Fruit fly (Drosophila melanogaster) whole organism, pupa: ENCODE results near the gene nenya.

Source experiments
- CG10348 ChIP-seq: fragments of 200-800 bp; sonication (Bioruptor generic); IDR thresholded peaks from 2 replicates; pipeline ENCODE4 v1.3.6; 2022; ENCODE audit warnings: missing biosample characterization, missing genetic modification characterization
- CG12605 ChIP-seq: fragments of 200-800 bp; sonication (Bioruptor generic); IDR thresholded peaks from 2 replicates; pipeline ENCODE4 v1.3.6; 2022; ENCODE audit warnings: missing biosample characterization, missing genetic modification characterization
- CG13204 ChIP-seq: fragments of 200-800 bp; sonication (Bioruptor generic); optimal IDR thresholded peaks from 2 replicates; lab custom pipeline; 2018; ENCODE audit warnings: missing biosample characterization, mild to moderate bottlenecking, missing genetic modification characterization, moderate library complexity
- CG14655 ChIP-seq: fragments of 200-800 bp; sonication (Bioruptor generic); optimal IDR thresholded peaks from 3 replicates; lab custom pipeline; 2017; ENCODE audit warnings: mild to moderate bottlenecking, missing biosample characterization, missing genetic modification reagents, missing genetic modification characterization
- CG15710 ChIP-seq: fragments of 200-800 bp; sonication (Bioruptor generic); optimal IDR thresholded peaks from 2 replicates; lab custom pipeline; 2018; ENCODE audit warnings: missing biosample characterization, mild to moderate bottlenecking, missing genetic modification characterization, moderate library complexity
- CG17806 ChIP-seq: fragments of 200-800 bp; sonication (Bioruptor generic); optimal IDR thresholded peaks from 2 replicates; lab custom pipeline; 2018; ENCODE audit warnings: missing biosample characterization, mild to moderate bottlenecking, missing genetic modification characterization, moderate library complexity
- CG32121 ChIP-seq: fragments of 200-800 bp; sonication (Bioruptor generic); IDR thresholded peaks from 2 replicates; pipeline ENCODE4 v1.3.6; 2022; ENCODE audit warnings: missing biosample characterization, missing genetic modification characterization
- CG34367 ChIP-seq: fragments of 200-800 bp; sonication (Bioruptor generic); optimal IDR thresholded peaks from 2 replicates; lab custom pipeline; 2018; ENCODE audit warnings: missing biosample characterization, mild to moderate bottlenecking, missing genetic modification characterization
- CG4496 ChIP-seq: fragments of 200-800 bp; sonication (Bioruptor generic); IDR thresholded peaks from 3 replicates; pipeline ENCODE4 v1.3.6; 2022; ENCODE audit warnings: missing biosample characterization, missing genetic modification characterization
- CG8159 ChIP-seq: fragments of 200-800 bp; sonication (Bioruptor generic); optimal IDR thresholded peaks from 3 replicates; lab custom pipeline; 2018; ENCODE audit warnings: missing biosample characterization, mild to moderate bottlenecking, missing genetic modification characterization, moderate library complexity
- CG8301 ChIP-seq: fragments of 200-800 bp; sonication (Bioruptor generic); optimal IDR thresholded peaks from 2 replicates; lab custom pipeline; 2018; ENCODE audit warnings: missing biosample characterization, mild to moderate bottlenecking, missing genetic modification characterization
- CG9948 ChIP-seq: fragments of 200-800 bp; sonication (Bioruptor generic); optimal IDR thresholded peaks from 2 replicates; lab custom pipeline; 2018; ENCODE audit warnings: missing biosample characterization, mild to moderate bottlenecking, missing genetic modification characterization, moderate library complexity
- D1 ChIP-seq: fragments of 200-800 bp; sonication (Bioruptor generic); optimal IDR thresholded peaks from 2 replicates; lab custom pipeline; 2018; ENCODE audit warnings: missing biosample characterization, mild to moderate bottlenecking, missing genetic modification characterization, moderate library complexity
- EcR ChIP-seq: fragments of 200-800 bp; sonication (Bioruptor generic); optimal IDR thresholded peaks from 3 replicates; lab custom pipeline; 2019; ENCODE audit warnings: missing biosample characterization, missing genetic modification characterization, mild to moderate bottlenecking, moderate library complexity, missing genetic modification reagents
- Ets98B ChIP-seq: fragments of 200-800 bp; sonication (Bioruptor generic); IDR thresholded peaks from 2 replicates; pipeline ENCODE4 v1.3.6; 2022; ENCODE audit warnings: missing biosample characterization, missing genetic modification characterization
- Pif1A ChIP-seq: fragments of 200-800 bp; sonication (Bioruptor generic); optimal IDR thresholded peaks from 3 replicates; lab custom pipeline; 2016; ENCODE audit warnings: missing biosample characterization, missing genetic modification characterization
- Pif1B ChIP-seq: fragments of 200-800 bp; sonication (Bioruptor generic); optimal IDR thresholded peaks from 3 replicates; lab custom pipeline; 2016; ENCODE audit warnings: missing biosample characterization, missing genetic modification characterization
- Snoo ChIP-seq: fragments of 200-800 bp; sonication (Bioruptor generic); optimal IDR thresholded peaks from 3 replicates; lab custom pipeline; 2017; ENCODE audit warnings: missing biosample characterization, mild to moderate bottlenecking, missing genetic modification characterization, inconsistent platforms
- fd96Ca ChIP-seq: fragments of 200-800 bp; sonication (Bioruptor generic); IDR thresholded peaks from 3 replicates; pipeline ENCODE4 v1.3.6; 2022; ENCODE audit warnings: missing biosample characterization, missing genetic modification characterization
- gl ChIP-seq: fragments of 200-800 bp; sonication (Bioruptor generic); optimal IDR thresholded peaks from 2 replicates; lab custom pipeline; 2018; ENCODE audit warnings: missing biosample characterization, mild to moderate bottlenecking, missing genetic modification characterization
- rn ChIP-seq: fragments of 200-800 bp; sonication (Bioruptor generic); IDR thresholded peaks from 2 replicates; pipeline ENCODE4 v1.3.6; 2022; ENCODE audit warnings: missing biosample characterization, missing genetic modification characterization

The nenya gene

DNA sequence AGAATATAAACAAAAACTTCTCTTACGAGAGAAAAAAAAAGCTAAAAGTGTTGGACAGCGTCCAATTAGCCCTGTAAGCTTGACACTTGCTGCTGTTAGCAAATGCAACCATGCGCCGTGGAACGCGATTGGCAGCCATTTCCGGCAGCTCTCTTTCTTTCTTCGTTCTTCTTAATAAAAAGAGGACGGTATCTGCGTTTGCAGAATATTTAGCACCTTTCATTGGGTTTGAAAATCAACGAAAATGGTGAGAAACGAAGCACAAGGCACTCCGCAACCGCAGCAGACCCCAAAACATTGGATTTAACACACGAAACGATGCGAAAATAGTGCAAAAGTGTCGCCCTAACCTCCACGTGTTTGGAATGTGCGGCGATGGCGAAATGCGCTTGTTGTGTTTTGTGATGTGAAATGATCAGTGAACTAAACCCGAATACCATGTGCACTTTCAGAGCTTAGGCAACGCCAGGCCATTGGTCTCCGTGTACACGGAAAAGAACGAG lies 5.2 kb downstream of the nenya start, which contains the start of gene RpL4:
Gene RpL4, plus strand, starts transcription at position 149 of the 503 bp plus-strand sequence.
- peak; percentile 40 for TF ChIP-seq Pif1B (GFP tag; lab: Kevin White, UChicago)
- peak; percentile 65 for TF ChIP-seq CG15710
- peak; percentile 80 for TF ChIP-seq CG34367
- peak; percentile 3 for TF ChIP-seq CG9948 (tag; lab: Kevin White, UChicago)
- peak; percentile 6; the same call in 1 of the 3 replicates for TF ChIP-seq fd96Ca (GFP tag; lab: Robert Waterston, UW)
- peak; percentile 8 for TF ChIP-seq gl (tag; lab: Kevin White, UChicago)
- TF ChIP-seq CG17806 (tag; lab: Kevin White, UChicago) = no peak
- TF ChIP-seq CG8301 (tag; lab: Kevin White, UChicago) = no peak
- TF ChIP-seq CG4496 (GFP tag; lab: Robert Waterston, UW) = peak; percentile 85
- peak; percentile 67; the same call in 1 of the 2 replicates for TF ChIP-seq CG12605 (GFP tag; lab: Robert Waterston, UW)
- TF ChIP-seq CG14655 (GFP tag; lab: Kevin White, UChicago) = no peak
- no peak for TF ChIP-seq CG13204 (GFP tag; lab: Kevin White, UChicago)
- TF ChIP-seq D1 (tag; lab: Kevin White, UChicago) = no peak
- peak; percentile 47 for TF ChIP-seq CG8159
- TF ChIP-seq CG32121 (GFP tag; lab: Robert Waterston, UW) = 0 out of 2 replicates have a peak, but pooled peaks have one; percentile 40
- TF ChIP-seq Ets98B = peak; percentile 59
- no peak for TF ChIP-seq EcR
- TF ChIP-seq Pif1A (GFP tag; lab: Kevin White, UChicago) = peak; percentile 76
- peak; percentile 92 for TF ChIP-seq Snoo (tag; lab: Kevin White, UChicago)
- TF ChIP-seq rn (GFP tag; lab: Robert Waterston, UW) = peak; percentile 62; the same call in 1 of the 2 replicates
- TF ChIP-seq CG10348 (GFP tag; lab: Robert Waterston, UW) = no peak

DNA sequence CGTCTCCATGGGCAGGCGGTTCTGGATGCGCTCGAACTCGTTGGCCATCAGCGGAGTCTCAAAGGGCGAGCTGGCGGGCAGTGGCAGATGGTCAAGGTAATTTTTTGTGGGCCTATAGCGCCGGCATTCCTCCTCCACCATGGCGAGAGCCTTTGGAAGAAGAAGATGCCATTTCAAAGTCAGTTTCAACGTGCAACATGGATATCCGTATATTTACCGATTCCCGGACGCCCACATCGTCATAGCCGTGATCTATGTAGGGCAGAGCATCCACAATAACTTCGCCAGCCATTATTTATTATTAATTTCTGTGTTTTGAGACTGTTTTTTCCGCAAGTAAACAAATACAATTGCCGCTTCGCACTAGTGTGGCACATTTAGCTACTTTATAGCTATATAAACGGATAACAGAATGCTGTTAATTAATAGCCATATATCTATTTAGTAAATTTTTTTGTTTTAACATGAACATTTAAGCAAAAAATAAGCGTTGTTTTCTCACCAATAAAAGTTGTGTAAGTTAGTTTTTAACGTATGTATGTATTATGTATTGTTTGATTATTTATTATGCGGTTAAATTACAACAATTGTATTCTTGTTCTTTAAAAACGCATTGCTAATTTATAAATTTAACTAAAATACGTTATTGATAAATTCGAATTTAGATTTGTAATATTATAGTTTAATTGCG lies 5.8 kb downstream of the nenya start, which contains the start of gene BCAS2:
Gene BCAS2, minus strand, starts transcription at position 375 of the 691 bp plus-strand sequence.
- TF ChIP-seq Snoo (tag; lab: Kevin White, UChicago) = no peak
- TF ChIP-seq CG15710 = no peak
- TF ChIP-seq CG17806 (tag; lab: Kevin White, UChicago) = no peak
- TF ChIP-seq CG4496 (GFP tag; lab: Robert Waterston, UW) = no peak
- TF ChIP-seq CG14655 (GFP tag; lab: Kevin White, UChicago) = no peak
- TF ChIP-seq CG8159 = no peak
- no peak for TF ChIP-seq Pif1B (GFP tag; lab: Kevin White, UChicago)
- TF ChIP-seq CG8301 (tag; lab: Kevin White, UChicago) = no peak
- TF ChIP-seq CG13204 (GFP tag; lab: Kevin White, UChicago) = no peak
- TF ChIP-seq rn (GFP tag; lab: Robert Waterston, UW) = no peak
- TF ChIP-seq, all 21 proteins: peak for 0

DNA sequence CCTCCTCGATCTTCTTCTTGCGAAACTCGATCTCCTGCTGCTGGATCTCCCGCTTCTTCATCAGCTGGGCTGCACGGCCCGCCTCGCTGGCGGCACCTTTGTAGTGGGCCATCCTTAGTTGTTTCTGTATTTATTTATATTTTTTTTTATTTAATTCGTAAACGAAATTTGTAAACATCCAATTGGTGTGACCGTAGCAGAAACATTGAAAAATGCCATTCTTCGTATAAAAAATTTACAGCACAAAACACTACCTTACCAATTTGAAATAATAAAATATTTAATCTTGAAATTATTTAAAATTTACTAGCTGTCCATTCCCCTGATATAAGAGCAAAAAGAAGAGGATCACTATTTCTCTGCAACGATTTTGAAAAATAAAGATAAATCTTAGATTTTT lies 7.1 kb downstream of the nenya start, which contains the start of gene CG12259:
Gene CG12259, minus strand, starts transcription at position 207 of the 400 bp plus-strand sequence.
- TF ChIP-seq CG10348 (GFP tag; lab: Robert Waterston, UW) (no peak), CG4496 (GFP tag; lab: Robert Waterston, UW) (no peak)

DNA sequence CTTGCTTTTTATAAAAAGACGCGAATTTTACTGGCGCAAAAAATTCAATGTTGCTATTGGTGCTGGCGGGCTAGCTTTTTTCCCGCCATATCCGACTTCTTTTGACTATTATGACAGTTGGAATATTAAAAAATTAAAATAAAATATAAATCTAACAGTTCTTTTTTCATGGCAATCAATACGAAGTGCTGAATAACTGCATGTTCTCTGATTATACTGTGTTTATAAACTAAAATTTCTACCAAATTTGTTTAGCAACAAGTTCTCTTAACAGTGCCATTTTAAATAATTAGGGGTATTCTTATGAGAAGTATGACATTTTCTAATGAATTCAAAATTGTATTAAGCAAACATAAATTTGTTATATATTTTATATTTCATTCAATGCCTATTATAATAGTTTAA lies 8.6 kb downstream of the nenya start, which contains the start of gene Boh1:
Gene Boh1, minus strand, starts transcription at position 76 of the 405 bp plus-strand sequence.
- peak; percentile 46 for TF ChIP-seq CG8159
- no peak for TF ChIP-seq CG4496 (GFP tag; lab: Robert Waterston, UW)
- TF ChIP-seq CG14655 (GFP tag; lab: Kevin White, UChicago) = no peak
- TF ChIP-seq Snoo (tag; lab: Kevin White, UChicago) = peak; percentile 39
- no peak for TF ChIP-seq gl (tag; lab: Kevin White, UChicago)
- no peak for TF ChIP-seq CG32121 (GFP tag; lab: Robert Waterston, UW)
- TF ChIP-seq CG13204 (GFP tag; lab: Kevin White, UChicago) = no peak

DNA sequence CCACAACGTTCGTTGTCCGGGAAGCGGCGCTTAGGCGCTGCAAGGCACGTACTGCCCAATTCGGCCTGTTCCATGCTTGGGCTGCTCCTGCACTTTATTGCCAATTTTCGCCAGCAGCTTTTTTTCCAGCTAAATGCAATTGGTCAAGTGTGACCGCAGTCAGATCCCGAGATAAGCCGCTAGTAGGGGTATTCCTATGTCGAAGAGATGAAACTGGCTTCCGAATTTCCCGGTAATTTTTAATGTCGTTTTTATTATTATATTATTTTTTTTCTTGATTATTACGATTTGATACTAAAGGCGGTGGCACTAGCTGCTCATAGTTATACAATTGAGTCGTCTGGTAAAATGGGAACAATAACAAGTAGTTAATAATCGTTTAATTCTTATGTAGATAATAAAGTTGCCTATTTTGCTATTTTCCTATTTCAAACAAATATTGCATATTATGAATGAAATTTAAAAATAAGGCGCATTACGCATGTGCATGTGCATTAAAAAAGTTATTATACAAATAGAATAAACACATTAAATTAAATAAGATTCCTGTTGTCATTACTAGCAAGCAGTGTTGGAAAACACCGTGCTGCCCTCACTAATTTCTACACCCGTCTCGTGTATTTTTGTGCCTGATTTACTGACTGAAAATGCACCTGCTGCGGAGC lies 11.5 kb downstream of the nenya start, which contains the start of the genes CG5003 and mRpS22:
Gene CG5003, minus strand, starts transcription at position 162 of the 665 bp plus-strand sequence.
Gene mRpS22, plus strand, starts transcription at position 554 of the 665 bp plus-strand sequence.
- peak; percentile 12 for TF ChIP-seq CG17806 (tag; lab: Kevin White, UChicago)
- TF ChIP-seq CG8159 = peak; percentile 53
- TF ChIP-seq D1 (tag; lab: Kevin White, UChicago) = no peak
- no peak for TF ChIP-seq CG10348 (GFP tag; lab: Robert Waterston, UW)
- peak; percentile 44 for TF ChIP-seq Snoo (tag; lab: Kevin White, UChicago)
- no peak for TF ChIP-seq CG34367
- no peak for TF ChIP-seq Pif1A (GFP tag; lab: Kevin White, UChicago)
- TF ChIP-seq Pif1B (GFP tag; lab: Kevin White, UChicago) = peak; percentile 43
- TF ChIP-seq CG14655 (GFP tag; lab: Kevin White, UChicago) = no peak
- TF ChIP-seq CG8301 (tag; lab: Kevin White, UChicago) = no peak
- peak; percentile 55 for TF ChIP-seq CG15710
- peak; percentile 4 for TF ChIP-seq CG9948 (tag; lab: Kevin White, UChicago)
- no peak for TF ChIP-seq Ets98B
- TF ChIP-seq rn (GFP tag; lab: Robert Waterston, UW) = no peak
- TF ChIP-seq fd96Ca (GFP tag; lab: Robert Waterston, UW) = no peak
- 0 out of 3 replicates have a peak, but pooled peaks have one; percentile 34 for TF ChIP-seq CG4496 (GFP tag; lab: Robert Waterston, UW)
- TF ChIP-seq EcR = no peak
- no peak for TF ChIP-seq gl (tag; lab: Kevin White, UChicago)
- no peak for TF ChIP-seq CG13204 (GFP tag; lab: Kevin White, UChicago)
- no peak for TF ChIP-seq CG12605 (GFP tag; lab: Robert Waterston, UW)
- TF ChIP-seq CG32121 (GFP tag; lab: Robert Waterston, UW) = no peak
